Fruit fly (Drosophila melanogaster) whole organism, embryonic: ENCODE measurements around the gene CG10343.

Source experiments
- Adf1 ChIP-seq: fragments of 200-800 bp; sonication (Bioruptor generic); IDR thresholded peaks from 2 replicates; pipeline ENCODE4 v1.3.6; 2022; ENCODE audit warnings: missing biosample characterization, missing genetic modification characterization
- C15 ChIP-seq: fragments of 200-800 bp; sonication (Bioruptor generic); IDR thresholded peaks from 3 replicates; pipeline ENCODE4 v1.3.6; 2022; ENCODE audit warnings: missing biosample characterization, missing genetic modification characterization
- CG10147 ChIP-seq: fragments of 200-800 bp; sonication (Bioruptor generic); optimal IDR thresholded peaks from 2 replicates; lab custom pipeline; 2019; ENCODE audit warnings: missing biosample characterization, mild to moderate bottlenecking, missing genetic modification characterization, moderate library complexity
- CG10274 ChIP-seq: fragments of 200-800 bp; sonication (Bioruptor generic); optimal IDR thresholded peaks from 3 replicates; lab custom pipeline; 2017; ENCODE audit warnings: missing biosample characterization, mild to moderate bottlenecking, missing genetic modification characterization
- CG10431 ChIP-seq: fragments of 200-800 bp; sonication (Bioruptor generic); optimal IDR thresholded peaks from 3 replicates; lab custom pipeline; 2018; ENCODE audit warnings: missing biosample characterization, mild to moderate bottlenecking, missing genetic modification characterization
- CG10543 ChIP-seq: fragments of 200-800 bp; sonication (Bioruptor generic); optimal IDR thresholded peaks from 3 replicates; lab custom pipeline; 2017; ENCODE audit warnings: missing biosample characterization, mild to moderate bottlenecking, missing genetic modification characterization, moderate library complexity
- CG10959 ChIP-seq: fragments of 200-800 bp; sonication (Bioruptor generic); IDR thresholded peaks from 2 replicates; pipeline ENCODE4 v1.3.6; 2022; ENCODE audit warnings: missing biosample characterization, missing genetic modification characterization
- CG11456 ChIP-seq: fragments of 200-800 bp; sonication (Bioruptor generic); IDR thresholded peaks from 3 replicates; pipeline ENCODE4 v1.3.6; 2022; ENCODE audit warnings: missing biosample characterization, missing genetic modification characterization
- CG11695 ChIP-seq: fragments of 200-800 bp; sonication (Bioruptor generic); IDR thresholded peaks from 3 replicates; pipeline ENCODE4 v1.3.6; 2022; ENCODE audit warnings: missing biosample characterization, missing genetic modification characterization
- CG12299 ChIP-seq: fragments of 200-800 bp; sonication (Bioruptor generic); optimal IDR thresholded peaks from 2 replicates; lab custom pipeline; 2018; ENCODE audit warnings: missing biosample characterization, mild to moderate bottlenecking, missing genetic modification characterization
- CG14050 ChIP-seq: fragments of 200-800 bp; sonication (Bioruptor generic); IDR thresholded peaks from 3 replicates; pipeline ENCODE4 v1.3.6; 2022; ENCODE audit warnings: missing biosample characterization, missing genetic modification characterization
- CG15601 ChIP-seq: fragments of 200-800 bp; sonication (Bioruptor generic); optimal IDR thresholded peaks from 3 replicates; lab custom pipeline; 2019; ENCODE audit warnings: missing biosample characterization, mild to moderate bottlenecking, missing genetic modification characterization, moderate library complexity
- CG16863 ChIP-seq: fragments of 200-800 bp; sonication (Bioruptor generic); optimal IDR thresholded peaks from 3 replicates; lab custom pipeline; 2016; ENCODE audit warnings: missing biosample characterization, missing genetic modification characterization
- CG3281 ChIP-seq: fragments of 200-800 bp; sonication (Bioruptor generic); optimal IDR thresholded peaks from 3 replicates; lab custom pipeline; 2017; ENCODE audit warnings: missing biosample characterization, mild to moderate bottlenecking, missing genetic modification characterization
- CG42726 ChIP-seq: fragments of 200-800 bp; sonication (Bioruptor generic); IDR thresholded peaks from 2 replicates; pipeline ENCODE4 v1.3.6; 2022; ENCODE audit warnings: missing biosample characterization, missing genetic modification characterization; ENCODE audit not compliant: partially characterized antibody
- CG4730 ChIP-seq: fragments of 200-800 bp; sonication (Bioruptor generic); IDR thresholded peaks from 2 replicates; pipeline ENCODE4 v1.3.6; 2022; ENCODE audit warnings: missing biosample characterization, missing genetic modification characterization
- CG6683 ChIP-seq: fragments of 200-800 bp; sonication (Bioruptor generic); optimal IDR thresholded peaks from 2 replicates; lab custom pipeline; 2017; ENCODE audit warnings: missing biosample characterization, mild to moderate bottlenecking, missing genetic modification characterization, missing genetic modification reagents
- CG6813 ChIP-seq: fragments of 200-800 bp; sonication (Bioruptor generic); optimal IDR thresholded peaks from 2 replicates; lab custom pipeline; 2017; ENCODE audit warnings: missing biosample characterization, missing genetic modification characterization, mild to moderate bottlenecking, moderate library complexity, missing genetic modification reagents
- CTCF ChIP-seq: fragments of 200-800 bp; sonication (Bioruptor generic); optimal IDR thresholded peaks from 2 replicates; lab custom pipeline; 2017; ENCODE audit warnings: missing biosample characterization, mild to moderate bottlenecking, missing genetic modification characterization, moderate library complexity
- Camta ChIP-seq: fragments of 200-800 bp; sonication (Bioruptor generic); optimal IDR thresholded peaks from 2 replicates; lab custom pipeline; 2016; ENCODE audit warnings: missing biosample characterization, missing genetic modification characterization
- CoRest ChIP-seq: fragments of 200-800 bp; sonication (Bioruptor generic); optimal IDR thresholded peaks from 3 replicates; lab custom pipeline; 2018; ENCODE audit warnings: missing biosample characterization, mild to moderate bottlenecking, missing genetic modification characterization, moderate library complexity
- Ets65A ChIP-seq: fragments of 200-800 bp; sonication (Bioruptor generic); peaks from one replicate; lab custom pipeline; 2016; ENCODE audit warnings: missing biosample characterization, missing genetic modification characterization
- Gsc ChIP-seq: fragments of 200-800 bp; sonication (Bioruptor generic); IDR thresholded peaks from 2 replicates; pipeline ENCODE4 v1.3.6; 2022; ENCODE audit warnings: missing biosample characterization, missing genetic modification characterization
- Lpt ChIP-seq: fragments of >200 bp; optimal IDR thresholded peaks from 2 replicates; lab custom pipeline; 2018; ENCODE audit warnings: missing biosample characterization, missing genetic modification characterization
- Meics ChIP-seq: fragments of 200-800 bp; sonication (Bioruptor generic); optimal IDR thresholded peaks from 2 replicates; lab custom pipeline; 2017; ENCODE audit warnings: missing biosample characterization, mild to moderate bottlenecking, missing genetic modification characterization
- Nf-YA ChIP-seq: fragments of 200-800 bp; sonication (Bioruptor generic); IDR thresholded peaks from 2 replicates; pipeline ENCODE4 v1.3.6; 2022; ENCODE audit warnings: missing biosample characterization, missing genetic modification characterization
- Side ChIP-seq: fragments of 200-800 bp; sonication (Bioruptor generic); optimal IDR thresholded peaks from 2 replicates; lab custom pipeline; 2016; ENCODE audit warnings: missing biosample characterization, missing genetic modification characterization
- Sin3A ChIP-seq: fragments of >200 bp; optimal IDR thresholded peaks from 2 replicates; lab custom pipeline; 2018
- Sry-β ChIP-seq: fragments of 200-800 bp; sonication (Bioruptor generic); optimal IDR thresholded peaks from 2 replicates; lab custom pipeline; 2018; ENCODE audit warnings: missing biosample characterization, mild to moderate bottlenecking, missing genetic modification characterization, moderate library complexity
- ac ChIP-seq: fragments of 200-800 bp; sonication (Bioruptor generic); optimal IDR thresholded peaks from 3 replicates; lab custom pipeline; 2017; ENCODE audit warnings: missing biosample characterization, mild to moderate bottlenecking, missing genetic modification characterization
- aop ChIP-seq: fragments of 200-800 bp; sonication (Bioruptor generic); IDR thresholded peaks from 2 replicates; pipeline ENCODE4 v1.3.6; 2022; ENCODE audit warnings: missing biosample characterization, missing genetic modification characterization
- bbx ChIP-seq: fragments of 200-800 bp; sonication (Bioruptor generic); IDR thresholded peaks from 2 replicates; pipeline ENCODE4 v1.3.6; 2022; ENCODE audit warnings: missing biosample characterization, missing genetic modification characterization; ENCODE audit not compliant: partially characterized antibody
- cad ChIP-seq: fragments of >200 bp; optimal IDR thresholded peaks from 2 replicates; lab custom pipeline; 2017; ENCODE audit warnings: missing biosample characterization, missing genetic modification characterization
- caup ChIP-seq: fragments of 200-800 bp; sonication (Bioruptor generic); optimal IDR thresholded peaks from 3 replicates; lab custom pipeline; 2017; ENCODE audit warnings: missing biosample characterization, mild to moderate bottlenecking, missing genetic modification characterization, moderate library complexity; ENCODE audit not compliant: severe bottlenecking
- crol ChIP-seq: fragments of 200-800 bp; sonication (Bioruptor generic); IDR thresholded peaks from 2 replicates; pipeline ENCODE4 v1.3.6; 2022; ENCODE audit warnings: missing biosample characterization, missing genetic modification characterization
- dimm ChIP-seq: fragments of 200-800 bp; sonication (Bioruptor generic); IDR thresholded peaks from 2 replicates; pipeline ENCODE4 v1.3.6; 2022; ENCODE audit warnings: missing biosample characterization, missing genetic modification characterization
- disco-r ChIP-seq: fragments of 200-800 bp; sonication (Bioruptor generic); optimal IDR thresholded peaks from 2 replicates; lab custom pipeline; 2016; ENCODE audit warnings: missing biosample characterization, missing genetic modification characterization
- dm ChIP-seq: fragments of 200-800 bp; sonication (Bioruptor generic); optimal IDR thresholded peaks from 3 replicates; lab custom pipeline; 2016; ENCODE audit warnings: missing biosample characterization, missing genetic modification characterization
- grau ChIP-seq: fragments of 200-800 bp; optimal IDR thresholded peaks from 3 replicates; lab custom pipeline; 2019; ENCODE audit warnings: missing biosample characterization, mild to moderate bottlenecking, missing genetic modification characterization, moderate library complexity
- gro ChIP-seq: fragments of 200-800 bp; sonication (Bioruptor generic); optimal IDR thresholded peaks from 2 replicates; lab custom pipeline; 2016; ENCODE audit warnings: missing biosample characterization, missing genetic modification characterization
- ham ChIP-seq: fragments of 200-800 bp; sonication (Bioruptor generic); IDR thresholded peaks from 2 replicates; pipeline ENCODE4 v1.3.6; 2022; ENCODE audit warnings: missing biosample characterization, missing genetic modification characterization
- her ChIP-seq: fragments of 200-800 bp; sonication (Bioruptor generic); optimal IDR thresholded peaks from 2 replicates; lab custom pipeline; 2016; ENCODE audit warnings: missing biosample characterization, missing genetic modification characterization
- inv ChIP-seq: fragments of 200-800 bp; sonication (Bioruptor generic); IDR thresholded peaks from 2 replicates; pipeline ENCODE4 v1.3.6; 2022; ENCODE audit warnings: missing biosample characterization, missing genetic modification characterization; ENCODE audit not compliant: partially characterized antibody
- kah ChIP-seq: fragments of 200-800 bp; sonication (Bioruptor generic); optimal IDR thresholded peaks from 2 replicates; lab custom pipeline; 2018; ENCODE audit warnings: missing biosample characterization, mild to moderate bottlenecking, missing genetic modification characterization
- nerfin-1 ChIP-seq: fragments of 200-800 bp; sonication (Bioruptor generic); optimal IDR thresholded peaks from 3 replicates; lab custom pipeline; 2019; ENCODE audit warnings: missing biosample characterization, mild to moderate bottlenecking, missing genetic modification characterization, moderate library complexity
- pnt ChIP-seq: fragments of 200-800 bp; sonication (Bioruptor generic); optimal IDR thresholded peaks from 3 replicates; lab custom pipeline; 2016; ENCODE audit warnings: missing biosample characterization, missing genetic modification characterization
- salm ChIP-seq: fragments of 200-800 bp; sonication (Bioruptor generic); optimal IDR thresholded peaks from 2 replicates; lab custom pipeline; 2018; ENCODE audit warnings: missing biosample characterization, mild to moderate bottlenecking, missing genetic modification characterization
- sens ChIP-seq: fragments of 200-800 bp; sonication (Bioruptor generic); peaks from one replicate; lab custom pipeline; 2016; ENCODE audit warnings: missing biosample characterization, missing genetic modification characterization
- slbo ChIP-seq: fragments of 200-800 bp; sonication (Bioruptor generic); IDR thresholded peaks from 2 replicates; pipeline ENCODE4 v1.3.6; 2022; ENCODE audit warnings: missing biosample characterization, missing genetic modification characterization
- stc ChIP-seq: fragments of 200-800 bp; sonication (Bioruptor generic); IDR thresholded peaks from 2 replicates; pipeline ENCODE4 v1.3.6; 2022; ENCODE audit warnings: missing biosample characterization, missing genetic modification characterization
- usp ChIP-seq: fragments of >200 bp; optimal IDR thresholded peaks from 2 replicates; lab custom pipeline; 2017; ENCODE audit warnings: missing biosample characterization, missing genetic modification characterization
- yki ChIP-seq: fragments of >200 bp; optimal IDR thresholded peaks from 3 replicates; lab custom pipeline; 2018
- zen2 ChIP-seq: fragments of 200-800 bp; sonication (Bioruptor generic); IDR thresholded peaks from 3 replicates; pipeline ENCODE4 v1.3.6; 2022; ENCODE audit warnings: missing biosample characterization, missing genetic modification characterization; ENCODE audit not compliant: partially characterized antibody
- zf30C ChIP-seq: fragments of 200-800 bp; sonication (Bioruptor generic); optimal IDR thresholded peaks from 3 replicates; lab custom pipeline; 2018; ENCODE audit warnings: missing biosample characterization, mild to moderate bottlenecking, missing genetic modification characterization

The CG10343 gene

DNA sequence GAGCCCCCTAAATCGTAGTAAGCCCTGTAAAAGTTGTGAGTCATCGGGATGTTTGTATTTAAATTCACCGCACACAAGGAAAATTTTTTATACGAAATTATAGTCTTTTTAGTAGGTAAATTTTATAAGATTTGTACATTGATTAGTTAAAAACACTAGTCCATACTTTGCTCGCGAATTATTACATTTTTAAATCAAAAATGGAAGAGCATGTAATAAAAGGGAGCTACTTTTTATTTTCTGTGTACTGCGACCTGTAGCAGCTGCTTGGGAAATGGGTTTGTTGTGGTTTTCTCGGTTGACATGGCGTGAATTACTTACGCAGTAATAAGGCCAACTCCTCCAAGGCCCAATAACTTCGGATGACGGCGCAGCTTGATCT is 8.6 kb upstream of the CG10343 start (continued):
- TF ChIP-seq CG12299 (no peak), slbo (peak; percentile 75), Meics (GFP tag; lab: Kevin White, UChicago) (no peak), CTCF (no peak), CG15601 (tag; lab: Kevin White, UChicago) (no peak), cad (GFP tag; lab: Kevin White, UChicago) (no peak), Gsc (GFP tag; lab: Robert Waterston, UW) (no peak), crol (GFP tag; lab: Robert Waterston, UW) (no peak), nerfin-1 (tag; lab: Kevin White, UChicago) (no peak), CG10959 (no peak), CG14050 (GFP tag; lab: Robert Waterston, UW) (no peak), C15 (GFP tag; lab: Robert Waterston, UW) (no peak), dimm (GFP tag; lab: Robert Waterston, UW) (no peak), Ets65A (peak; percentile 88), her (GFP tag; lab: Kevin White, UChicago) (no peak), grau (tag; lab: Kevin White, UChicago) (peak; percentile 14), stc (GFP tag; lab: Robert Waterston, UW) (no peak), sens (GFP tag; lab: Kevin White, UChicago) (peak; percentile 89), Lpt (GFP tag; lab: Kevin White, UChicago) (no peak), ham (no peak), CG6683 (GFP tag; lab: Kevin White, UChicago) (no peak), Adf1 (0 out of 2 replicates have a peak, but pooled peaks have one; percentile 4), pnt (no peak), Sin3A (no peak), CG6813 (GFP tag; lab: Kevin White, UChicago) (no peak), bbx (GFP tag; lab: Robert Waterston, UW) (no peak), CG10431 (no peak), zen2 (GFP tag; lab: Robert Waterston, UW) (no peak), CG10543 (GFP tag; lab: Kevin White, UChicago) (no peak), salm (tag; lab: Kevin White, UChicago) (no peak), inv (GFP tag; lab: Robert Waterston, UW) (no peak), CoRest (no peak), CG11456 (GFP tag; lab: Robert Waterston, UW) (0 out of 3 replicates have a peak, but pooled peaks have one; percentile 34), aop (no peak), disco-r (GFP tag; lab: Kevin White, UChicago) (no peak), gro (GFP tag; lab: Kevin White, UChicago) (no peak), CG10274 (no peak), zf30C (GFP tag; lab: Kevin White, UChicago) (peak; percentile 49), usp (GFP tag; lab: Kevin White, UChicago) (no peak), caup (GFP tag; lab: Kevin White, UChicago) (no peak), CG42726 (no peak), CG11695 (GFP tag; lab: Robert Waterston, UW) (peak; percentile 62), dm (no peak), Side (GFP tag; lab: Kevin White, UChicago) (no peak), yki (no peak), kah (GFP tag; lab: Kevin White, UChicago) (no peak), CG3281 (GFP tag; lab: Kevin White, UChicago) (no peak), Sry-β (GFP tag; lab: Kevin White, UChicago) (no peak), CG4730 (GFP tag; lab: Robert Waterston, UW) (peak; percentile 14; the same call in 1 of the 2 replicates), Nf-YA (GFP tag; lab: Robert Waterston, UW) (no peak), ac (no peak), CG10147 (GFP tag; lab: Kevin White, UChicago) (no peak), CG16863 (GFP tag; lab: Kevin White, UChicago) (peak; percentile 38), Camta (GFP tag; lab: Kevin White, UChicago) (peak; percentile 13)
